Worm (Caenorhabditis elegans): ENCODE measurements around the gene B0524.5.

Gene B0524.5

DNA sequence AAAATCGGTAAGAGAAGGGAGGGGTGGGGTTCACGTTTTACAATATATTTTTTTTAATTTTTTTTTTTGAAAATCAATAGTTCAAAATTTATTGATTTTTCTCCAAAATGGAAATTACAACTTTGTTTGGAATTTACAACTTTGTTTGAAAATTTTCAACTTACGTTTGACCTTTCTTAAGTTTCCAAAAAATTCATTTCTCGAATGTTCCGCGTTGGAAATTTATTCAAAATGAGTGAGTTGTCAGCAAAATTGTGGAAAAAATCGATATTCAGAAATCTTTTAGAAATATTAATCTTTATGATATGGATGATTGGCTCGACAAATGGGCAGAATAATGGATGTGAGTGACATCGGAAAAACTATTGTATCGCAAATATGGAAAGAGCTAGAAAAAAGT, 6.3 kb downstream of the B0524.5 start, which contains the start of gene B0524.3:
B0524.3 (plus strand) TSS at position 301 of the 400 bp plus-strand sequence.
- no peak for TF ChIP-seq rnt-1 (tag; optimal IDR thresholded peaks at IDR 0.05)

DNA sequence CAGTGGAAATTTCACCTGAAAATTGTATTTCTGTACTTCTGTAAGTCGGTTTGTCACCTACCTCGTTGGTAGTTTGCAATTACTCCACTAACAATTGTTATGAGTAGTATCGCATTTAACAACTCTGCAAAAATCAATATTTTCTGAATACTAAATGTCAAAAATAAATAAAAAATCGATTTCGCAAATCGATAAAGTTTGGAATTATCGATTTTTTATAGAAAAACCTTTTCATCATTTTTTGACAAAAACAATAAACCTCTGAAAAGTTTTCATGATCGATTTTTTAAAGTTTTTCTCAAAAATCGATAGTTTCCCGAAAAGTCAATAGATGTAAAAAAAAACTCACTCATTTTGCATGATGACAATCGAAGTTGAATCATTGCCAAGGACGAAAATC, 6.8 kb downstream of the B0524.5 start:
- TF ChIP-seq mab-9 (GFP tag; IDR thresholded peaks at IDR 0.05) (no peak), unc-86 (tag; optimal IDR thresholded peaks at IDR 0.05) (no peak), grh-1 (GFP tag; IDR thresholded peaks at IDR 0.05) (no peak)

DNA sequence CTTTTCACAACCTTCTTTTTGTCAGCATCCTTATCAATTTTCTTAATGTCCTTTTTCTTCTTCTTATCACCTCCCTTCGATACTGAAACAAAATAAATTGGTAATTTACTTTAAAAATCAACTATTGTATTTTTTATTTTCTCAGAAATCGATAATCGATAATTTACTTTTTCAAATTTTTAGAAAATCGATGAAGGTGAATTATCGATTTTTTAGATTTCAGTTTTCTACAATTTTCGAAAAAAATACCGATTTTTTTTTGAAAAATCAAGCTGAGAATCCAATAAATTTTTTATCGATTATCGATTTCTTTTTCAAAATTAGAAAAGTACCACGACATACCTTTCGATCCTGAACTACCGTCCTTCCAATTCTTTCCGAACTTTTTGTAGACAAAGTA, 11.0 kb downstream of the B0524.5 start:
- no peak for TF ChIP-seq nhr-237 (tag; optimal IDR thresholded peaks at IDR 0.05)
- no peak for TF ChIP-seq C34B4.2 (tag; optimal IDR thresholded peaks at IDR 0.05)

DNA sequence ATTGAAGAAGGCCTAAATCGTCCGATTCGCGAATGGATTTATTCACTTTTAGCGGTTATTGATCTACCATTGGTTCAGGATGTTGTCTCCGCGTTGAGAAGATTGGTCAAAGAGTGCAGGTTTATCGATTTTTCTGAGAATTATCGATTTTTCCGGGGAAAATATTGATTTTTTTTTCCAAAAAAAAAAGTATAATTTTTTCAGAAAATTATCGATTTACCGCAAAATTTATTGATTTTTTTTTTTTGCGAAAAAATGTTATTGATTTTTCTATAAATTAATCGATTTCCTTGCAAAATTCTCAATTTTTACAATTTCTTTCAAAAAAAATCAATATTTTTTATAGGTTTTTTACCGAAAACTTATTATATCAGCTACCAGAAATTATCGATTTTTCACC, 13.5 kb downstream of the B0524.5 start:
- TF ChIP-seq nhr-71 (tag; optimal IDR thresholded peaks at IDR 0.05) (no peak), ceh-63 (GFP tag; optimal IDR thresholded peaks at IDR 0.05) (no peak), mdl-1 (tag; optimal IDR thresholded peaks at IDR 0.05) (no peak), tlp-1 (tag; optimal IDR thresholded peaks at IDR 0.05) (no peak), lin-13 (GFP tag; optimal IDR thresholded peaks at IDR 0.05) (no peak), egl-27 (tag; optimal IDR thresholded peaks at IDR 0.05) (no peak), fkh-8 (tag; optimal IDR thresholded peaks at IDR 0.05) (no peak), fkh-10 (GFP tag; optimal IDR thresholded peaks at IDR 0.05) (no peak), zip-4 (GFP tag; optimal IDR thresholded peaks at IDR 0.05) (no peak), sup-37 (GFP tag; optimal IDR thresholded peaks at IDR 0.05) (no peak)

DNA sequence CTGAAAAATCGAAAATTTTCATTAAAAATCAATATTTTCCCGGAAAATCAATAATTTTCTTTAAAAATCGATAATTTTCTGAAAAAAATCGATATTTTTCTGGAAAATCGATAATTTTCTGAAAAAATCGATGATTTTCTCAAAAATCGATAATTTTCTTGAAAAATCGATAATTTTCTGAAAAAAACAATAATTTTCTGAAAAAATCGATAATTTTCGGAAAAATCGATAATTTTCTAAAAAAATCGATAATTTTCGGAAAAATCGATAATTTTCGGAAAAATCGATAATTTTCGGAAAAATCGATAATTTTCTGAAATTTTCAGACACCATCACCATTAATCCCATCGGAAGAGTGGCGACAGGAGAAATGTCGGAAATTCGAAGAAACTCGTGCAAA, 14.8 kb downstream of the B0524.5 start:
- TF ChIP-seq nhr-84 (tag; optimal IDR thresholded peaks at IDR 0.05) (no peak), ceh-63 (GFP tag; optimal IDR thresholded peaks at IDR 0.05) (no peak), nhr-12 (tag; optimal IDR thresholded peaks at IDR 0.05) (no peak), aha-1 (tag; optimal IDR thresholded peaks at IDR 0.05) (no peak), unc-98 (GFP tag; IDR thresholded peaks at IDR 0.05) (no peak), fkh-8 (tag; optimal IDR thresholded peaks at IDR 0.05) (no peak), snu-23 (GFP tag; optimal IDR thresholded peaks at IDR 0.05) (no peak), sox-4 (tag; optimal IDR thresholded peaks at IDR 0.05) (no peak), fkh-10 (GFP tag; optimal IDR thresholded peaks at IDR 0.05) (no peak), dpl-1 (GFP tag; optimal IDR thresholded peaks at IDR 0.05) (no peak), nhr-77 (tag; optimal IDR thresholded peaks at IDR 0.05) (no peak), ceh-8 (GFP tag; optimal IDR thresholded peaks at IDR 0.05) (no peak), lin-13 (GFP tag; optimal IDR thresholded peaks at IDR 0.05) (no peak)

DNA sequence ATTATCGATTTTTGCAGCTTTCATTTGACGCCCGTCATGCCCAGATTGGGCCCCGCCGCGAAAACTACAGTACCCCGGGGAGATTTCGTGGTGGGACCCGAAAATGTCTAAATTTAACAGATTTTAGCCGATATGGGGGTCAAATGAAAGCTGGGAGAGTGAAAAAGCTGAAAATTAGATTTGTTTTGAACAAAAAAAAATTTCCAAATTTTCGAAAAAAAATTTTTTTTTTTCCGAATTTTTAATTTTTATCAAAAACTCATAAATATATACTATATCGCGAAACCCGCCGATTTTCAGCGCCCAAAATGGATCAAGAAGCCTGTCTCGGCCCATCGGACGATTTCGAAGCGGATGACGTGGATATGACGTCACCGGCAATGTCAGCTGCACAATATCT, 15.6 kb downstream of the B0524.5 start, which contains the start of gene smi-1:
smi-1 (plus strand) TSS at position 301 of the 400 bp plus-strand sequence.
- TF ChIP-seq irx-1 (tag; optimal IDR thresholded peaks at IDR 0.05) (no peak), hpl-2 (GFP tag; optimal IDR thresholded peaks at IDR 0.05) (no peak), elt-3 (tag; optimal IDR thresholded peaks at IDR 0.05) (no peak), jun-1 (tag; optimal IDR thresholded peaks at IDR 0.05) (no peak), mab-9 (GFP tag; IDR thresholded peaks at IDR 0.05) (no peak), fkh-10 (GFP tag; optimal IDR thresholded peaks at IDR 0.05) (no peak), egl-13 (tag; optimal IDR thresholded peaks at IDR 0.05) (no peak), mef-2 (tag; optimal IDR thresholded peaks at IDR 0.05) (no peak), ama-1 (optimal IDR thresholded peaks at IDR 0.05) (no peak), lsy-2 (tag; optimal IDR thresholded peaks at IDR 0.05) (no peak), C16A3.4 (tag; optimal IDR thresholded peaks at IDR 0.05) (no peak), sox-4 (tag; optimal IDR thresholded peaks at IDR 0.05) (no peak), lin-13 (GFP tag; optimal IDR thresholded peaks at IDR 0.05) (no peak), nhr-20 (tag; optimal IDR thresholded peaks at IDR 0.05) (no peak), isw-1 (GFP tag; IDR thresholded peaks at IDR 0.05) (no peak), hlh-4 (tag; optimal IDR thresholded peaks at IDR 0.05) (no peak), lin-14 (GFP tag; optimal IDR thresholded peaks at IDR 0.05) (no peak)
